Worm (Caenorhabditis elegans) whole organism, L3 larva: ENCODE data around the gene his-18.

Experiments used
- ZK546.5 ChIP-seq: sonication (generic microtip); optimal IDR thresholded peaks from 2 replicates; lab custom pipeline; 2017; ENCODE audit warnings: missing biosample characterization, missing genetic modification characterization
- aly-2 ChIP-seq: fragments of 150-350 bp; optimal IDR thresholded peaks from 2 replicates; lab custom pipeline; 2014; ENCODE audit warnings: missing biosample characterization, missing genetic modification characterization
- ama-1 ChIP-seq: fragments of 150-350 bp; optimal IDR thresholded peaks from 2 replicates; lab custom pipeline; 2018
- ceh-16 ChIP-seq: sonication (generic microtip); optimal IDR thresholded peaks from 2 replicates; lab custom pipeline; 2017; ENCODE audit warnings: missing biosample characterization, missing genetic modification characterization
- ceh-28 ChIP-seq: fragments of 150-350 bp; optimal IDR thresholded peaks from 2 replicates; lab custom pipeline; 2014; ENCODE audit warnings: missing biosample characterization, missing genetic modification reagents, missing genetic modification characterization
- ceh-82 ChIP-seq: fragments of 150-350 bp; optimal IDR thresholded peaks from 2 replicates; lab custom pipeline; 2014; ENCODE audit warnings: missing biosample characterization, missing genetic modification characterization
- daf-12 ChIP-seq: fragments of 150-350 bp; optimal IDR thresholded peaks from 2 replicates; lab custom pipeline; 2014; ENCODE audit warnings: missing biosample characterization, missing genetic modification reagents, missing genetic modification characterization
- egl-5 ChIP-seq: fragments of 150-350 bp; optimal IDR thresholded peaks from 2 replicates; lab custom pipeline; 2017; ENCODE audit warnings: missing biosample characterization, missing genetic modification reagents, missing genetic modification characterization, inconsistent platforms
- elt-1 ChIP-seq: fragments of 150-350 bp; optimal IDR thresholded peaks from 2 replicates; lab custom pipeline; 2014; ENCODE audit warnings: missing biosample characterization, missing genetic modification characterization
- elt-2 ChIP-seq: sonication (generic microtip); optimal IDR thresholded peaks from 2 replicates; lab custom pipeline; 2016; ENCODE audit warnings: missing genetic modification reagents, mild to moderate bottlenecking, missing genetic modification characterization, missing compliant biosample characterization
- elt-3 ChIP-seq, 3 experiments: fragments of 150-350 bp in 1 of 3; sonication (generic microtip) in 2 of 3; optimal IDR thresholded peaks; 2 replicates in 2 of 3; 4 replicates in 1 of 3; lab custom pipeline; 2014 to 2017; ENCODE audit warnings: missing biosample characterization in 3 of 3, missing genetic modification characterization in 3 of 3
- eor-1 ChIP-seq, 2 experiments: fragments of 150-350 bp; optimal IDR thresholded peaks; 2 replicates each; lab custom pipeline; 2014 to 2018; ENCODE audit warnings: missing biosample characterization in 2 of 2, missing genetic modification characterization in 2 of 2
- fkh-10 ChIP-seq: sonication (generic microtip); optimal IDR thresholded peaks from 2 replicates; lab custom pipeline; 2017; ENCODE audit warnings: missing biosample characterization, missing genetic modification reagents, missing genetic modification characterization
- fkh-2 ChIP-seq: fragments of 150-350 bp; optimal IDR thresholded peaks from 2 replicates; lab custom pipeline; 2014; ENCODE audit warnings: missing biosample characterization, missing genetic modification reagents, missing genetic modification characterization
- fos-1 ChIP-seq: fragments of 150-350 bp; optimal IDR thresholded peaks from 2 replicates; lab custom pipeline; 2014; ENCODE audit warnings: missing biosample characterization, missing genetic modification characterization
- hmg-11 ChIP-seq: sonication (generic microtip); optimal IDR thresholded peaks from 2 replicates; lab custom pipeline; 2016; ENCODE audit warnings: missing genetic modification characterization, missing compliant biosample characterization
- jun-1 ChIP-seq: fragments of 150-350 bp; optimal IDR thresholded peaks from 2 replicates; lab custom pipeline; 2014; ENCODE audit warnings: missing biosample characterization, missing genetic modification reagents, missing genetic modification characterization
- lsy-12 ChIP-seq: sonication (generic microtip); optimal IDR thresholded peaks from 2 replicates; lab custom pipeline; 2016; ENCODE audit warnings: mild to moderate bottlenecking, missing genetic modification characterization, missing compliant biosample characterization
- mdl-1 ChIP-seq: fragments of 150-350 bp; optimal IDR thresholded peaks from 2 replicates; lab custom pipeline; 2014; ENCODE audit warnings: missing biosample characterization, missing genetic modification characterization
- mml-1 ChIP-seq: fragments of 150-350 bp; sonication (generic microtip); optimal IDR thresholded peaks from 3 replicates; lab custom pipeline; 2014; ENCODE audit warnings: missing biosample characterization, missing genetic modification characterization
- nfya-1 ChIP-seq: sonication (generic microtip); optimal IDR thresholded peaks from 2 replicates; lab custom pipeline; 2017; ENCODE audit warnings: missing genetic modification characterization, mild to moderate bottlenecking, missing compliant biosample characterization, antibody characterized with exemption, moderate library complexity; ENCODE audit not compliant: insufficient read depth
- nhr-11 ChIP-seq: fragments of 150-350 bp; optimal IDR thresholded peaks from 2 replicates; lab custom pipeline; 2014; ENCODE audit warnings: missing biosample characterization, missing genetic modification characterization
- nhr-23 ChIP-seq: fragments of 150-350 bp; optimal IDR thresholded peaks from 2 replicates; lab custom pipeline; 2014; ENCODE audit warnings: missing biosample characterization, missing genetic modification reagents, missing genetic modification characterization
- nhr-25 ChIP-seq: sonication (generic microtip); optimal IDR thresholded peaks from 2 replicates; lab custom pipeline; 2017; ENCODE audit warnings: missing biosample characterization, missing genetic modification characterization
- nhr-28 ChIP-seq: fragments of 150-350 bp; optimal IDR thresholded peaks from 2 replicates; lab custom pipeline; 2014; ENCODE audit warnings: missing biosample characterization, missing genetic modification characterization
- nhr-67 ChIP-seq: fragments of 150-350 bp; optimal IDR thresholded peaks from 2 replicates; lab custom pipeline; 2014; ENCODE audit warnings: missing biosample characterization, missing genetic modification characterization
- nhr-76 ChIP-seq: fragments of 150-350 bp; sonication (generic microtip); optimal IDR thresholded peaks from 5 replicates; lab custom pipeline; 2014; ENCODE audit warnings: missing biosample characterization, missing genetic modification characterization
- nhr-77 ChIP-seq: fragments of 150-350 bp; optimal IDR thresholded peaks from 2 replicates; lab custom pipeline; 2014; ENCODE audit warnings: missing biosample characterization, missing genetic modification characterization
- pha-4 ChIP-seq: fragments of 150-350 bp; optimal IDR thresholded peaks from 2 replicates; lab custom pipeline; 2014; ENCODE audit warnings: missing biosample characterization, missing genetic modification reagents, missing genetic modification characterization
- pqm-1 ChIP-seq: fragments of 150-350 bp; optimal IDR thresholded peaks from 2 replicates; lab custom pipeline; 2017; ENCODE audit warnings: missing biosample characterization, missing genetic modification characterization, inconsistent platforms
- tbx-2 ChIP-seq: sonication (generic microtip); optimal IDR thresholded peaks from 2 replicates; lab custom pipeline; 2016; ENCODE audit warnings: mild to moderate bottlenecking, missing genetic modification characterization, missing compliant biosample characterization
- unc-39 ChIP-seq: sonication (generic microtip); optimal IDR thresholded peaks from 4 replicates; lab custom pipeline; 2017; ENCODE audit warnings: missing biosample characterization, missing genetic modification characterization
- unc-62 ChIP-seq: fragments of 150-350 bp; sonication (generic microtip); optimal IDR thresholded peaks from 4 replicates; lab custom pipeline; 2014; ENCODE audit warnings: missing biosample characterization, missing genetic modification reagents, missing genetic modification characterization
- ztf-11 ChIP-seq: fragments of 150-350 bp; optimal IDR thresholded peaks from 2 replicates; lab custom pipeline; 2014; ENCODE audit warnings: missing biosample characterization, missing genetic modification characterization
- ztf-4 ChIP-seq: fragments of 150-350 bp; optimal IDR thresholded peaks from 2 replicates; lab custom pipeline; 2014; ENCODE audit warnings: missing biosample characterization, missing genetic modification characterization

his-18 gene

DNA sequence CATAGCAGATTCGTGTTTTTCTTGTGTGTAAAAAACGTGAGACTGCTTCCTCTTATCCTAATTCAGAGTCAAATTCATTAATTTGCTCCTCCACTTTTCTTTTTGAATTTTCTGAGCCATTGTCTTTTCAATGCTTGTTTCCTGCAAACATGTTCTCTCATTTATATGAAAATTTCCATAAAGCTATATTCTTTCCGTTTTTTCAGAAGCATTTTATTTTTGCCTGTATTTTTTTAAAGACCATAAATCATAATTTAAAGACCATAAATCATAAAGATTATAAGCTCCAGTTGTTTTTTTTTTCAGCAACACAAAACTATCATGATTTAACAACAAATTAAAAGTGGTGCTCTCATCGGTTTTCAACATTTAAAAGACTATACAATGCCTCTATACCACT lies 8.9 kb downstream of the his-18 start, which contains the start of gene frpr-11:
TSS of gene frpr-11 (plus strand) at position 301 of the 400 bp plus-strand sequence.
- no peak for TF ChIP-seq egl-5 (tag; lab: Kevin White, UChicago)
- no peak for TF ChIP-seq ztf-11 (tag; lab: Kevin White, UChicago)

- TF ChIP-seq ceh-16 (tag; lab: Kevin White, UChicago), result no peak
- no peak for TF ChIP-seq elt-1 (tag; lab: Kevin White, UChicago)
- TF ChIP-seq hmg-11 (tag; lab: Kevin White, UChicago), result no peak
- no peak for TF ChIP-seq mdl-1 (tag; lab: Kevin White, UChicago)
- TF ChIP-seq unc-39 (tag; lab: Kevin White, UChicago), result no peak
- TF ChIP-seq nhr-11 (tag; lab: Kevin White, UChicago), result no peak
- TF ChIP-seq ceh-28 (tag; lab: Kevin White, UChicago), result no peak
- TF ChIP-seq nhr-28 (tag; lab: Kevin White, UChicago), result no peak
- no peak for TF ChIP-seq tbx-2 (tag; lab: Kevin White, UChicago)
- TF ChIP-seq fkh-2 (tag; lab: Kevin White, UChicago), result no peak
These were observed 15.9 kb downstream of the his-18 start, which contains the start of gene mod-1 for ce11 chrV:8913940-8914339. TSS of gene mod-1 (minus strand) at chrV:8914040.

DNA sequence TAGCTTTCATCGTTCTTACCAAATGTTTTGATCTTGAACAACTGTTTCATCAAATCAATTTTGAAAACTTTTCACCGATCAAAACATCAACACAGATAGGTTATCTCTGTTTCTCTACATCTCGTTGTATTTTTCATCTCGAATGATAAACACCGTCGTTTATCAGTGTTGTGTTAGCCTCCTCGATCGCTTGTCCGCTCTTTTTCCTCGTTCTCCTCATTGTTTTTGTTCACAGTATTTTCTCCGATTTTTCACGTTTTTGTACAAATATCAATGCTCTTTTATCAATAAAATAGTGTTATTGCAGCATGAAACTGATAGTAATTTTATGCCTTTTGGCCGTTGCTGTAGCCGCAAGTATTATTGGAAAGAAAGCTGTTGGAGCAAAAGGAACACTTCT lies 24.8 kb downstream of the his-18 start, which contains the start of gene ttr-47:
TSS of gene ttr-47 (plus strand) at position 308 of the 400 bp plus-strand sequence.
- TF ChIP-seq nhr-25 (tag; lab: Kevin White, UChicago), result no peak
- TF ChIP-seq nhr-28 (tag; lab: Kevin White, UChicago), result no peak
- no peak for TF ChIP-seq nhr-23 (tag; lab: Kevin White, UChicago)
- TF ChIP-seq nfya-1 (tag; lab: Kevin White, UChicago), result peak; percentile 25
- peak; percentile 65 for TF ChIP-seq elt-2 (tag; lab: Kevin White, UChicago)
- TF ChIP-seq ceh-28 (tag; lab: Kevin White, UChicago), result peak; percentile 33
- TF ChIP-seq ztf-4 (tag; lab: Kevin White, UChicago), result no peak
- TF ChIP-seq fos-1, result no peak
- peak; percentile 20 for TF ChIP-seq pha-4
- TF ChIP-seq pqm-1 (tag; lab: Kevin White, UChicago), result peak; percentile 36

- TF ChIP-seq mml-1 (tag; lab: Kevin White, UChicago), result no peak
- TF ChIP-seq unc-39 (tag; lab: Kevin White, UChicago), result no peak
- TF ChIP-seq nhr-25 (tag; lab: Kevin White, UChicago), result no peak
- TF ChIP-seq elt-2 (tag; lab: Kevin White, UChicago), result no peak
- TF ChIP-seq elt-1 (tag; lab: Kevin White, UChicago), result no peak
- TF ChIP-seq ZK546.5 (tag; lab: Kevin White, UChicago), result no peak
- TF ChIP-seq nhr-77 (tag; lab: Kevin White, UChicago), result no peak
- no peak for TF ChIP-seq fkh-10 (GFP tag; lab: Kevin White, UChicago)
- no peak for TF ChIP-seq nhr-23 (tag; lab: Kevin White, UChicago)
- no peak for TF ChIP-seq unc-62 (GFP tag; lab: Kevin White, UChicago)
- TF ChIP-seq ama-1 (lab: Kevin White, UChicago), result no peak
These were observed 29.7 kb downstream of the his-18 start for ce11 chrV:8927715-8928114.

ce11 chrV:8928967-8929366 lies 30.9 kb downstream of the his-18 start, which contains the start of gene H14N18.4:
TSS of gene H14N18.4 (minus strand) at chrV:8928978.
- no peak for TF ChIP-seq nfya-1 (tag; lab: Kevin White, UChicago)
- no peak for TF ChIP-seq hmg-11 (tag; lab: Kevin White, UChicago)
- TF ChIP-seq elt-3 (tag; optimal IDR thresholded peaks at IDR 0.05; lab: Kevin White, UChicago), result no peak
- TF ChIP-seq ceh-82 (tag; lab: Kevin White, UChicago), result no peak
- no peak for TF ChIP-seq nhr-67 (tag; lab: Kevin White, UChicago)
- TF ChIP-seq mdl-1 (tag; lab: Kevin White, UChicago), result no peak
- no peak for TF ChIP-seq jun-1 (tag; lab: Kevin White, UChicago)
- TF ChIP-seq daf-12 (tag; lab: Kevin White, UChicago), result no peak
- no peak for TF ChIP-seq unc-62 (GFP tag; lab: Kevin White, UChicago)
- no peak for TF ChIP-seq egl-5 (tag; lab: Kevin White, UChicago)
- TF ChIP-seq eor-1 (tag; optimal IDR thresholded peaks at IDR 0.05; lab: Kevin White, UChicago), result no peak
- TF ChIP-seq ZK546.5 (tag; lab: Kevin White, UChicago), result no peak
- TF ChIP-seq nhr-76 (tag; lab: Kevin White, UChicago), result no peak
- no peak for TF ChIP-seq ztf-4 (tag; lab: Kevin White, UChicago)
- no peak for TF ChIP-seq lsy-12 (tag; lab: Kevin White, UChicago)
- TF ChIP-seq aly-2 (tag; lab: Kevin White, UChicago), result no peak
- TF ChIP-seq fkh-2 (tag; lab: Kevin White, UChicago), result no peak
